Worm (Caenorhabditis elegans) whole organism, L2 larva: ENCODE data around the gene fbxb-20.
"Not testable (repeated sequence)": the region's sequence is repeated elsewhere in the genome, so short reads cannot be mapped to it uniquely, and the experiment has no call there.

ENCODE experiments used
- F13H6.1 ChIP-seq: sonication (generic microtip); optimal IDR thresholded peaks from 2 replicates; lab custom pipeline; 2016; ENCODE audit warnings: missing genetic modification characterization, missing compliant biosample characterization
- Y55F3AM.14 ChIP-seq: fragments of 200-800 bp; sonication (Bioruptor generic); optimal IDR thresholded peaks from 2 replicates; lab custom pipeline; 2018; ENCODE audit warnings: mild to moderate bottlenecking, missing genetic modification characterization, missing compliant biosample characterization
- alr-1 ChIP-seq: fragments of 150-350 bp; optimal IDR thresholded peaks from 2 replicates; lab custom pipeline; 2014; ENCODE audit warnings: missing biosample characterization, missing genetic modification characterization
- aly-2 ChIP-seq: fragments of 150-350 bp; optimal IDR thresholded peaks from 2 replicates; lab custom pipeline; 2014; ENCODE audit warnings: missing biosample characterization, missing genetic modification characterization
- ama-1 ChIP-seq: fragments of 150-350 bp; optimal IDR thresholded peaks from 2 replicates; lab custom pipeline; 2018; ENCODE audit warnings: inconsistent platforms
- ceh-16 ChIP-seq: fragments of 150-350 bp; optimal IDR thresholded peaks from 2 replicates; lab custom pipeline; 2014; ENCODE audit warnings: missing biosample characterization, missing genetic modification characterization
- ceh-82 ChIP-seq: fragments of 150-350 bp; optimal IDR thresholded peaks from 2 replicates; lab custom pipeline; 2014; ENCODE audit warnings: missing biosample characterization, missing genetic modification characterization
- dmd-4 ChIP-seq: sonication (generic microtip); optimal IDR thresholded peaks from 2 replicates; lab custom pipeline; 2017; ENCODE audit warnings: missing biosample characterization, missing genetic modification characterization
- elt-3 ChIP-seq: sonication (generic microtip); optimal IDR thresholded peaks from 2 replicates; lab custom pipeline; 2017; ENCODE audit warnings: missing biosample characterization, missing genetic modification characterization
- gmeb-1 ChIP-seq: fragments of 150-350 bp; optimal IDR thresholded peaks from 2 replicates; lab custom pipeline; 2014; ENCODE audit warnings: missing biosample characterization, missing genetic modification characterization
- lin-11 ChIP-seq: fragments of 150-350 bp; sonication (generic microtip); optimal IDR thresholded peaks from 2 replicates; lab custom pipeline; 2014; ENCODE audit warnings: missing biosample characterization, missing genetic modification characterization, inconsistent platforms, mixed read lengths
- lin-39 ChIP-seq: fragments of 150-350 bp; optimal IDR thresholded peaks from 2 replicates; lab custom pipeline; 2014; ENCODE audit warnings: missing biosample characterization, missing genetic modification reagents, missing genetic modification characterization
- lsy-2 ChIP-seq, 2 experiments: fragments of 150-350 bp in 1 of 2; sonication (generic microtip) in 1 of 2; optimal IDR thresholded peaks; 2 replicates each; lab custom pipeline; 2014 to 2017; ENCODE audit warnings: missing biosample characterization in 2 of 2, missing genetic modification characterization in 2 of 2
- mbf-1 ChIP-seq: sonication (generic microtip); optimal IDR thresholded peaks from 2 replicates; lab custom pipeline; 2017; ENCODE audit warnings: missing biosample characterization, missing genetic modification characterization
- mdl-1 ChIP-seq, 2 experiments: fragments of 150-350 bp in 1 of 2; sonication (generic microtip) in 1 of 2; optimal IDR thresholded peaks; 2 replicates each; lab custom pipeline; 2017; ENCODE audit warnings: missing biosample characterization in 2 of 2, missing genetic modification characterization in 2 of 2
- nhr-10 ChIP-seq: sonication (generic microtip); optimal IDR thresholded peaks from 2 replicates; lab custom pipeline; 2017; ENCODE audit warnings: missing biosample characterization, missing genetic modification characterization
- nhr-11 ChIP-seq: fragments of 150-350 bp; optimal IDR thresholded peaks from 2 replicates; lab custom pipeline; 2014; ENCODE audit warnings: missing biosample characterization, missing genetic modification characterization
- nhr-12 ChIP-seq: fragments of 150-350 bp; optimal IDR thresholded peaks from 2 replicates; lab custom pipeline; 2014; ENCODE audit warnings: missing biosample characterization, missing genetic modification characterization
- nhr-129 ChIP-seq: fragments of 150-350 bp; optimal IDR thresholded peaks from 2 replicates; lab custom pipeline; 2014; ENCODE audit warnings: missing biosample characterization, missing genetic modification characterization
- nhr-21 ChIP-seq: fragments of 150-350 bp; optimal IDR thresholded peaks from 2 replicates; lab custom pipeline; 2014; ENCODE audit warnings: missing biosample characterization, missing genetic modification characterization
- nhr-23 ChIP-seq: fragments of 150-350 bp; optimal IDR thresholded peaks from 2 replicates; lab custom pipeline; 2014; ENCODE audit warnings: missing biosample characterization, missing genetic modification reagents, missing genetic modification characterization
- nhr-237 ChIP-seq: fragments of 150-350 bp; optimal IDR thresholded peaks from 2 replicates; lab custom pipeline; 2014; ENCODE audit warnings: missing biosample characterization, missing genetic modification characterization
- nhr-25 ChIP-seq: fragments of 150-350 bp; sonication (generic microtip); optimal IDR thresholded peaks from 3 replicates; lab custom pipeline; 2014; ENCODE audit warnings: missing biosample characterization, missing genetic modification characterization
- nhr-6 ChIP-seq: fragments of 150-350 bp; optimal IDR thresholded peaks from 2 replicates; lab custom pipeline; 2014; ENCODE audit warnings: missing biosample characterization, missing genetic modification characterization
- nhr-77 ChIP-seq: fragments of 150-350 bp; optimal IDR thresholded peaks from 2 replicates; lab custom pipeline; 2014; ENCODE audit warnings: missing biosample characterization, missing genetic modification characterization
- sem-4 ChIP-seq: fragments of 150-350 bp; optimal IDR thresholded peaks from 2 replicates; lab custom pipeline; 2014; ENCODE audit warnings: missing biosample characterization, missing genetic modification reagents, missing genetic modification characterization
- sma-3 ChIP-seq: sonication (generic microtip); optimal IDR thresholded peaks from 2 replicates; lab custom pipeline; 2016; ENCODE audit warnings: missing genetic modification reagents, missing genetic modification characterization, missing compliant biosample characterization
- sma-9 ChIP-seq, 2 experiments: fragments of 150-350 bp in 1 of 2; sonication (generic microtip) in 1 of 2; optimal IDR thresholded peaks; 2 replicates each; lab custom pipeline; 2014 to 2016; ENCODE audit warnings: missing genetic modification characterization in 2 of 2, mild to moderate bottlenecking in 1 of 2, missing biosample characterization in 1 of 2, missing compliant biosample characterization in 1 of 2, missing genetic modification reagents in 1 of 2, moderate library complexity in 1 of 2
- snpc-4 ChIP-seq: fragments of 150-350 bp; optimal IDR thresholded peaks from 2 replicates; lab custom pipeline; 2014; ENCODE audit warnings: missing biosample characterization, missing genetic modification characterization
- unc-39 ChIP-seq: fragments of 150-350 bp; optimal IDR thresholded peaks from 2 replicates; lab custom pipeline; 2014; ENCODE audit warnings: missing biosample characterization, missing genetic modification characterization
- unc-55 ChIP-seq: fragments of 150-350 bp; sonication (generic microtip); optimal IDR thresholded peaks from 3 replicates; lab custom pipeline; 2014; ENCODE audit warnings: missing biosample characterization, missing genetic modification reagents, missing genetic modification characterization
- unc-62 ChIP-seq: fragments of 150-350 bp; optimal IDR thresholded peaks from 2 replicates; lab custom pipeline; 2014; ENCODE audit warnings: missing biosample characterization, missing genetic modification reagents, missing genetic modification characterization
- zag-1 ChIP-seq: fragments of 150-350 bp; optimal IDR thresholded peaks from 2 replicates; lab custom pipeline; 2014; ENCODE audit warnings: missing biosample characterization, missing genetic modification characterization
- ztf-11 ChIP-seq: sonication (generic microtip); optimal IDR thresholded peaks from 2 replicates; lab custom pipeline; 2017; ENCODE audit warnings: missing biosample characterization, missing genetic modification characterization
- ztf-4 ChIP-seq: fragments of 150-350 bp; optimal IDR thresholded peaks from 2 replicates; lab custom pipeline; 2014; ENCODE audit warnings: missing biosample characterization, missing genetic modification characterization

Gene fbxb-20

DNA sequence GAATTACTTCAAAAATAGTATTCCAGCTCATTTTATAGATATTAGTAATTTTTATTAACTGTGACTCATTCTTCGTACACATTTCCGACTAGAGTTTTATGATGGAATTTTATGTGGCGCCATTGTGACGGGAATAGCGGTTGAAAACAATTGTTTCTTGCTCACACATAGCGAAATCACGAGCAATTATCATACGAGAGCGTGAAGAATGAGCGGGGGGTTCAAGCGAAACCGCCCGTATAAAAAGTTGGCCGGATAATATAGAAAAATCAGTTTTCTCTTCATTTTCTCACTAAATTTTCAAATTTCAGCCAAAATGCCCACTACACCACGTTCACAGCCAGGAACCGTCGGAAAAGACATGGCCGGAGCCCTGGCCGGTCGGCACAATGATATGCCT lies 16.9 kb downstream of the fbxb-20 start, which contains the start of gene C08E3.1:
Gene C08E3.1, plus strand, starts transcription at position 301 of the 400 bp plus-strand sequence.
- TF ChIP-seq nhr-21 (tag; lab: Kevin White, UChicago); unc-55 (GFP tag; lab: Kevin White, UChicago); nhr-6: not testable (repeated sequence)

DNA sequence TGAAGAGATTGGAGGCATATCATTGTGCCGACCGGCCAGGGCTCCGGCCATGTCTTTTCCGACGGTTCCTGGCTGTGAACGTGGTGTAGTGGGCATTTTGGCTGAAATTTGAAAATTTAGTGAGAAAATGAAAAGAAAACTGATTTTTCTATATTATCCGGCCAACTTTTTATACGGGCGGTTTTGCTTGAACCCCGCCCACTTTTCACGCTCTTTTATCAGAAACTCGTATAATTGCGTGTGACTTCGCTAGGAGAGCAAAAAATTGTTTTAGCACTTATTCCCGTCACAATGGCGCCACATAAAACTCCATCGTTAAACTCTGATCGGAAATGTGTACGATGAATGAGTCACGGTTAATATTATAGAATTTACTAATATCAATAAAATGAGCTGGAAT lies 18.2 kb downstream of the fbxb-20 start, which contains the start of gene C08E3.13:
Gene C08E3.13, minus strand, starts transcription at position 101 of the 400 bp plus-strand sequence.
- not testable (repeated sequence) for TF ChIP-seq sem-4; unc-55 (GFP tag; lab: Kevin White, UChicago); snpc-4

DNA sequence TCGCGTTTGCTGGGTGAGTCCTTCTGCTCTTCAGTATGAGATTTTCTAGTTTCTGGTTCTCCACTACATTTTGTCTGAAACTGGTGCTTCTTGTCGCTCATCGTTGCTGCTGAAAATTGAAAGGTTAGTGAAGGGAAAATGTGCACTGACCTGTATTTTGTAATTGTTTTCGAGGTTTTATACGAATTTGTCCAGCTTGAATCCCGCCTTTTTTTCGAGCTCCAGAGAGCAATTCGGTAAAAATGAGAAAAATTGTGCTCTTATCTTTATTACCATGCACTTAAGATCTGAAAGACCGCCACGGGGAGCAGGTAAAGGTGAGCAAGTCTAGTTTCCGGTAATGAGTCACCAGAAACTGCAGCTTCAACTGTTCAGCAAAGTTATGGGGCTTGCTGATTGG lies 22.6 kb downstream of the fbxb-20 start, which contains the start of gene C08E3.15:
Gene C08E3.15, minus strand, starts transcription at position 101 of the 400 bp plus-strand sequence.
- not testable (repeated sequence) for TF ChIP-seq unc-62; nhr-23; nhr-25 (tag; lab: Kevin White, UChicago)

ce11 chrII:1625666-1626065 lies 24.7 kb downstream of the fbxb-20 start, which contains the start of gene C08E3.14:
TSS of gene C08E3.14 (plus strand) at chrII:1625966.
- TF ChIP-seq F13H6.1 (tag; lab: Kevin White, UChicago) (no peak), mbf-1 (tag; lab: Kevin White, UChicago) (no peak), lin-11 (no peak), nhr-77 (no peak), nhr-12 (tag; lab: Kevin White, UChicago) (no peak), sma-3 (GFP tag; lab: Kevin White, UChicago) (no peak), dmd-4 (tag; lab: Kevin White, UChicago) (no peak), alr-1 (tag; lab: Kevin White, UChicago) (no peak), aly-2 (no peak), nhr-11 (tag; lab: Kevin White, UChicago) (no peak), unc-39 (tag; lab: Kevin White, UChicago) (no peak), Y55F3AM.14 (GFP tag; lab: Kevin White, UChicago) (no peak), ceh-82 (tag; lab: Kevin White, UChicago) (no peak), gmeb-1 (no peak), ztf-4 (no peak), unc-55 (GFP tag; lab: Kevin White, UChicago) (no peak), sem-4 (no peak), sma-9 (GFP tag; optimal IDR thresholded peaks at IDR 0.05; lab: Kevin White, UChicago) (no peak), sma-9 (tag; optimal IDR thresholded peaks at IDR 0.05; lab: Kevin White, UChicago) (no peak), zag-1 (tag; lab: Kevin White, UChicago) (no peak), nhr-6 (no peak)

ce11 chrII:1624572-1624971 lies 25.8 kb downstream of the fbxb-20 start, which contains the start of gene fbxa-160:
TSS of gene fbxa-160 (minus strand) at chrII:1624672.
- TF ChIP-seq zag-1 (tag; lab: Kevin White, UChicago) (no peak), sem-4 (no peak), lin-39 (no peak), ztf-4 (no peak), ceh-82 (tag; lab: Kevin White, UChicago) (no peak), nhr-21 (tag; lab: Kevin White, UChicago) (no peak), F13H6.1 (tag; lab: Kevin White, UChicago) (no peak), ztf-11 (no peak), elt-3 (tag; lab: Kevin White, UChicago) (no peak), Y55F3AM.14 (GFP tag; lab: Kevin White, UChicago) (no peak), alr-1 (tag; lab: Kevin White, UChicago) (no peak), unc-39 (tag; lab: Kevin White, UChicago) (no peak), mdl-1 (tag; optimal IDR thresholded peaks at IDR 0.05; lab: Kevin White, UChicago) (no peak), mbf-1 (tag; lab: Kevin White, UChicago) (no peak), nhr-237 (tag; lab: Kevin White, UChicago) (no peak), ceh-16 (tag; lab: Kevin White, UChicago) (no peak), nhr-10 (tag; lab: Kevin White, UChicago) (no peak), lsy-2 (tag; optimal IDR thresholded peaks at IDR 0.05; lab: Kevin White, UChicago) (no peak), nhr-129 (tag; lab: Kevin White, UChicago) (no peak), ama-1 (lab: Kevin White, UChicago) (no peak)
